Worm (Caenorhabditis elegans) whole organism, L4 larva: ENCODE results near the gene fkh-5.

Source experiments
- D1046.2 ChIP-seq: fragments of 200-800 bp; sonication (Bioruptor generic); IDR thresholded peaks from 2 replicates; pipeline ENCODE4 v1.3.6; 2022; ENCODE audit warnings: missing genetic modification characterization, missing compliant biosample characterization
- F44E2.7 ChIP-seq: fragments of 200-800 bp; sonication (Bioruptor generic); IDR thresholded peaks from 2 replicates; pipeline ENCODE4 v2.1.2; 2022; ENCODE audit warnings: missing genetic modification characterization, missing compliant biosample characterization
- F49E8.2 ChIP-seq: sonication (generic microtip); optimal IDR thresholded peaks from 2 replicates; lab custom pipeline; 2016; ENCODE audit warnings: missing compliant biosample characterization, mild to moderate bottlenecking, missing genetic modification characterization, borderline replicate concordance
- Y105C5A.15 ChIP-seq: fragments of 200-800 bp; sonication (Bioruptor generic); IDR thresholded peaks from 2 replicates; pipeline ENCODE4 v1.3.6; 2022; ENCODE audit warnings: missing genetic modification characterization, missing compliant biosample characterization
- Y48G9A.11 ChIP-seq: fragments of 200-800 bp; sonication (Bioruptor generic); IDR thresholded peaks from 2 replicates; pipeline ENCODE4 v1.3.6; 2022; ENCODE audit warnings: missing genetic modification reagents, missing genetic modification characterization, missing compliant biosample characterization
- Y5F2A.4 ChIP-seq: fragments of 200-800 bp; sonication (Bioruptor generic); optimal IDR thresholded peaks from 2 replicates; lab custom pipeline; 2018; ENCODE audit warnings: mild to moderate bottlenecking, missing genetic modification characterization, missing compliant biosample characterization
- Y75B8A.6 ChIP-seq: fragments of 200-800 bp; sonication (Bioruptor generic); IDR thresholded peaks from 2 replicates; pipeline ENCODE4 v1.3.6; 2022; ENCODE audit warnings: missing genetic modification reagents, missing genetic modification characterization, missing compliant biosample characterization
- ZK337.2 ChIP-seq: fragments of 200-800 bp; sonication (Bioruptor generic); IDR thresholded peaks from 2 replicates; pipeline ENCODE4 v1.3.6; 2022; ENCODE audit warnings: missing genetic modification reagents, missing genetic modification characterization, missing compliant biosample characterization
- ceh-28 ChIP-seq: fragments of 150-350 bp; optimal IDR thresholded peaks from 2 replicates; lab custom pipeline; 2014; ENCODE audit warnings: missing biosample characterization, missing genetic modification reagents, missing genetic modification characterization
- ceh-44 ChIP-seq: fragments of 200-800 bp; sonication (Bioruptor generic); IDR thresholded peaks from 2 replicates; pipeline ENCODE4 v1.3.6; 2022; ENCODE audit warnings: missing genetic modification reagents, missing genetic modification characterization, missing compliant biosample characterization
- ceh-62 ChIP-seq: sonication (generic microtip); optimal IDR thresholded peaks from 2 replicates; lab custom pipeline; 2017; ENCODE audit warnings: missing biosample characterization, missing genetic modification characterization
- ces-1 ChIP-seq: fragments of 150-350 bp; sonication (generic microtip); optimal IDR thresholded peaks from 4 replicates; lab custom pipeline; 2014; ENCODE audit warnings: missing biosample characterization, missing genetic modification reagents, missing genetic modification characterization
- cey-2 ChIP-seq: sonication (generic microtip); optimal IDR thresholded peaks from 3 replicates; lab custom pipeline; 2017; ENCODE audit warnings: missing genetic modification characterization, mild to moderate bottlenecking, missing compliant biosample characterization, antibody characterized with exemption, borderline replicate concordance; ENCODE audit not compliant: insufficient read depth
- ctbp-1 ChIP-seq: fragments of 200-800 bp; sonication (Bioruptor generic); IDR thresholded peaks from 2 replicates; pipeline ENCODE4 v1.3.6; 2022; ENCODE audit warnings: missing genetic modification reagents, missing genetic modification characterization, missing compliant biosample characterization
- daf-12 ChIP-seq: fragments of 150-350 bp; optimal IDR thresholded peaks from 2 replicates; lab custom pipeline; 2014; ENCODE audit warnings: missing biosample characterization, missing genetic modification reagents, missing genetic modification characterization
- dmd-6 ChIP-seq: fragments of 200-800 bp; sonication (Bioruptor generic); IDR thresholded peaks from 2 replicates; pipeline ENCODE4 v1.3.6; 2022; ENCODE audit warnings: missing genetic modification reagents, missing genetic modification characterization, missing compliant biosample characterization
- dmd-9 ChIP-seq: fragments of 200-800 bp; sonication (Bioruptor generic); IDR thresholded peaks from 2 replicates; pipeline ENCODE4 v1.3.6; 2022; ENCODE audit warnings: missing genetic modification reagents, missing genetic modification characterization, missing compliant biosample characterization
- dpl-1 ChIP-seq: fragments of 150-350 bp; optimal IDR thresholded peaks from 2 replicates; lab custom pipeline; 2014; ENCODE audit warnings: missing biosample characterization, missing genetic modification reagents, missing genetic modification characterization
- duxl-1 ChIP-seq: sonication (generic microtip); optimal IDR thresholded peaks from 2 replicates; lab custom pipeline; 2016; ENCODE audit warnings: mild to moderate bottlenecking, missing genetic modification characterization, moderate library complexity, missing compliant biosample characterization; ENCODE audit not compliant: poor library complexity
- egl-27 ChIP-seq: sonication (generic microtip); optimal IDR thresholded peaks from 3 replicates; lab custom pipeline; 2017; ENCODE audit warnings: missing biosample characterization, missing genetic modification reagents, missing genetic modification characterization
- egl-43 ChIP-seq: fragments of 200-800 bp; sonication (Bioruptor generic); IDR thresholded peaks from 2 replicates; pipeline ENCODE4 v1.3.6; 2022; ENCODE audit warnings: missing genetic modification reagents, missing genetic modification characterization, missing compliant biosample characterization
- fos-1 ChIP-seq: fragments of 150-350 bp; optimal IDR thresholded peaks from 2 replicates; lab custom pipeline; 2014; ENCODE audit warnings: missing biosample characterization, missing genetic modification characterization
- gei-8 ChIP-seq: fragments of 200-800 bp; sonication (Bioruptor generic); optimal IDR thresholded peaks from 2 replicates; lab custom pipeline; 2018; ENCODE audit warnings: mild to moderate bottlenecking, missing genetic modification characterization, missing compliant biosample characterization
- hif-1 ChIP-seq, 2 experiments: sonication (generic microtip); optimal IDR thresholded peaks; 2 replicates each; lab custom pipeline; 2016 to 2017; ENCODE audit warnings: missing compliant biosample characterization in 2 of 2, missing genetic modification characterization in 2 of 2, missing genetic modification reagents in 2 of 2, missing genotype in 2 of 2, mild to moderate bottlenecking in 1 of 2
- hmg-1.1 ChIP-seq: fragments of 200-800 bp; sonication (Bioruptor generic); IDR thresholded peaks from 2 replicates; pipeline ENCODE4 v1.3.6; 2022; ENCODE audit warnings: missing genetic modification reagents, missing genetic modification characterization, missing compliant biosample characterization
- jun-1 ChIP-seq: fragments of 150-350 bp; optimal IDR thresholded peaks from 2 replicates; lab custom pipeline; 2014; ENCODE audit warnings: missing biosample characterization, missing genetic modification reagents, missing genetic modification characterization
- lim-7 ChIP-seq: fragments of 200-800 bp; sonication (Bioruptor generic); IDR thresholded peaks from 2 replicates; pipeline ENCODE4 v1.3.6; 2022; ENCODE audit warnings: missing genetic modification characterization, missing compliant biosample characterization
- lin-13 ChIP-seq: fragments of 150-350 bp; optimal IDR thresholded peaks from 2 replicates; lab custom pipeline; 2014; ENCODE audit warnings: missing biosample characterization, missing genetic modification reagents, missing genetic modification characterization
- lir-3 ChIP-seq: sonication (generic microtip); optimal IDR thresholded peaks from 2 replicates; lab custom pipeline; 2016; ENCODE audit warnings: mild to moderate bottlenecking, missing genetic modification characterization, missing compliant biosample characterization
- lsy-2 ChIP-seq, 2 experiments: fragments of 150-350 bp in 1 of 2; sonication (generic microtip) in 1 of 2; optimal IDR thresholded peaks; 2 replicates each; lab custom pipeline; 2014 to 2017; ENCODE audit warnings: missing biosample characterization in 2 of 2, missing genetic modification characterization in 2 of 2
- madf-5 ChIP-seq, 2 experiments: fragments of 200-800 bp; sonication (Bioruptor generic); IDR thresholded peaks; 2 replicates each; pipeline ENCODE4 v1.3.6; 2022; ENCODE audit warnings: missing compliant biosample characterization in 2 of 2, missing genetic modification characterization in 2 of 2
- mes-2 ChIP-seq: sonication (generic microtip); optimal IDR thresholded peaks from 2 replicates; lab custom pipeline; 2016; ENCODE audit warnings: missing genotype, mild to moderate bottlenecking, missing genetic modification characterization, missing compliant biosample characterization; ENCODE audit not compliant: poor library complexity, severe bottlenecking
- mxl-2 ChIP-seq: fragments of 200-800 bp; sonication (Bioruptor generic); conservative IDR thresholded peaks from 2 replicates; pipeline ENCODE4 v1.3.6; 2022; ENCODE audit warnings: missing genetic modification reagents, missing genetic modification characterization, missing compliant biosample characterization
- mxl-3 ChIP-seq: fragments of 200-800 bp; sonication (Bioruptor generic); optimal IDR thresholded peaks from 2 replicates; lab custom pipeline; 2018; ENCODE audit warnings: mild to moderate bottlenecking, missing genetic modification characterization, missing compliant biosample characterization
- nhr-11 ChIP-seq: fragments of 150-350 bp; optimal IDR thresholded peaks from 2 replicates; lab custom pipeline; 2014; ENCODE audit warnings: missing biosample characterization, missing genetic modification characterization
- nhr-25 ChIP-seq: sonication (generic microtip); optimal IDR thresholded peaks from 2 replicates; lab custom pipeline; 2017; ENCODE audit warnings: missing genetic modification characterization, mild to moderate bottlenecking, missing compliant biosample characterization, antibody characterized with exemption, moderate library complexity, borderline replicate concordance; ENCODE audit not compliant: insufficient read depth
- nhr-28 ChIP-seq: fragments of 150-350 bp; optimal IDR thresholded peaks from 2 replicates; lab custom pipeline; 2014; ENCODE audit warnings: missing biosample characterization, missing genetic modification characterization
- nhr-42 ChIP-seq: fragments of 200-800 bp; sonication (Bioruptor generic); IDR thresholded peaks from 2 replicates; pipeline ENCODE4 v1.3.6; 2022; ENCODE audit warnings: missing genetic modification characterization, missing compliant biosample characterization
- nhr-6 ChIP-seq: fragments of 150-350 bp; optimal IDR thresholded peaks from 2 replicates; lab custom pipeline; 2014; ENCODE audit warnings: missing biosample characterization, missing genetic modification characterization
- nhr-76 ChIP-seq: fragments of 150-350 bp; optimal IDR thresholded peaks from 2 replicates; lab custom pipeline; 2014; ENCODE audit warnings: missing biosample characterization, missing genetic modification characterization
- nhr-77 ChIP-seq: fragments of 150-350 bp; optimal IDR thresholded peaks from 2 replicates; lab custom pipeline; 2014; ENCODE audit warnings: missing biosample characterization, missing genetic modification characterization
- php-3 ChIP-seq: fragments of 200-800 bp; sonication (Bioruptor generic); IDR thresholded peaks from 2 replicates; pipeline ENCODE4 v1.3.6; 2022; ENCODE audit warnings: missing genetic modification reagents, missing genetic modification characterization, missing compliant biosample characterization
- saeg-2 ChIP-seq: fragments of 200-800 bp; sonication (Bioruptor generic); IDR thresholded peaks from 2 replicates; pipeline ENCODE4 v1.3.6; 2022; ENCODE audit warnings: missing genetic modification reagents, missing genetic modification characterization, missing compliant biosample characterization
- set-16 ChIP-seq: fragments of 200-800 bp; sonication (Bioruptor generic); IDR thresholded peaks from 2 replicates; pipeline ENCODE4 v1.3.6; 2022; ENCODE audit warnings: missing genetic modification reagents, missing genetic modification characterization, missing compliant biosample characterization
- unc-39 ChIP-seq: sonication (generic microtip); optimal IDR thresholded peaks from 2 replicates; lab custom pipeline; 2017; ENCODE audit warnings: missing biosample characterization, missing genetic modification characterization
- unc-62 ChIP-seq, 3 experiments: fragments of 150-350 bp in 1 of 3; sonication (generic microtip); optimal IDR thresholded peaks in 2 of 3; peaks in 1 of 3; 1 replicate in 1 of 3; 2 replicates in 2 of 3; lab custom pipeline; 2014 to 2017; ENCODE audit warnings: missing biosample characterization in 3 of 3, missing genetic modification characterization in 3 of 3, missing genetic modification reagents in 3 of 3, missing genotype in 1 of 3
- zag-1 ChIP-seq: fragments of 150-350 bp; optimal IDR thresholded peaks from 2 replicates; lab custom pipeline; 2014; ENCODE audit warnings: missing biosample characterization, missing genetic modification characterization
- zfp-3 ChIP-seq: fragments of 200-800 bp; sonication (Bioruptor generic); conservative IDR thresholded peaks from 2 replicates; pipeline ENCODE4 v1.3.6; 2022; ENCODE audit warnings: missing genetic modification reagents, missing genetic modification characterization, missing compliant biosample characterization
- zip-11 ChIP-seq: fragments of 200-800 bp; sonication (Bioruptor generic); IDR thresholded peaks from 2 replicates; pipeline ENCODE4 v1.3.6; 2022; ENCODE audit warnings: missing genetic modification characterization, missing compliant biosample characterization
- ztf-11 ChIP-seq: fragments of 150-350 bp; optimal IDR thresholded peaks from 2 replicates; lab custom pipeline; 2014; ENCODE audit warnings: missing biosample characterization, missing genetic modification characterization
- ztf-7 ChIP-seq: fragments of 150-350 bp; optimal IDR thresholded peaks from 2 replicates; lab custom pipeline; 2014; ENCODE audit warnings: missing biosample characterization, missing genetic modification characterization

The fkh-5 gene

ce11 chrIII:4796039-4796438, 48.4 kb upstream of the fkh-5 start (continued):
- TF ChIP-seq hif-1 (tag; optimal IDR thresholded peaks at IDR 0.05; lab: Kevin White, UChicago) (peak in 1 of 2 experiments; percentile 64), lim-7 (GFP tag; lab: Robert Waterston, UW) (no peak), hmg-1.1 (GFP tag; lab: Robert Waterston, UW) (peak; percentile 81), madf-5 (GFP tag; IDR thresholded peaks at IDR 0.05; lab: Robert Waterston, UW) (no peak), duxl-1 (tag; lab: Kevin White, UChicago) (peak; percentile 48), lsy-2 (tag; optimal IDR thresholded peaks at IDR 0.05; lab: Kevin White, UChicago) (peak; percentile 57 to 80), lin-13 (GFP tag; lab: Kevin White, UChicago) (no peak), set-16 (GFP tag; lab: Robert Waterston, UW) (no peak), Y48G9A.11 (no peak), ceh-44 (GFP tag; lab: Robert Waterston, UW) (no peak), jun-1 (tag; lab: Kevin White, UChicago) (peak; percentile 79), php-3 (GFP tag; lab: Robert Waterston, UW) (no peak), mxl-3 (peak; percentile 85), nhr-11 (peak; percentile 13), ctbp-1 (GFP tag; lab: Robert Waterston, UW) (peak; percentile 25; the same call in 1 of the 2 replicates), dpl-1 (GFP tag; lab: Kevin White, UChicago) (peak; percentile 62), fos-1 (peak; percentile 77), mxl-2 (GFP tag; lab: Robert Waterston, UW) (no peak), Y75B8A.6 (no peak), D1046.2 (no peak), zip-11 (GFP tag; lab: Robert Waterston, UW) (no peak), cey-2 (peak; percentile 24), ces-1 (GFP tag; lab: Kevin White, UChicago) (no peak), unc-39 (no peak), nhr-28 (tag; lab: Kevin White, UChicago) (peak; percentile 79), dmd-6 (peak; percentile 62), zag-1 (no peak), nhr-25 (tag; lab: Kevin White, UChicago) (peak; percentile 37), ZK337.2 (GFP tag; lab: Robert Waterston, UW) (no peak), saeg-2 (GFP tag; lab: Robert Waterston, UW) (no peak), egl-43 (GFP tag; lab: Robert Waterston, UW) (no peak), dmd-9 (GFP tag; lab: Robert Waterston, UW) (no peak; the same call in 1 of the 2 replicates), ztf-11 (tag; lab: Kevin White, UChicago) (no peak), gei-8 (no peak), ceh-62 (tag; lab: Kevin White, UChicago) (no peak), Y105C5A.15 (GFP tag; lab: Robert Waterston, UW) (0 out of 2 replicates have a peak, but pooled peaks have one; percentile 6), ceh-28 (peak; percentile 6), F44E2.7 (GFP tag; lab: Robert Waterston, UW) (no peak), unc-62 (GFP tag; optimal IDR thresholded peaks at IDR 0.05 in 1 of 2; lab: Kevin White, UChicago) (peak in 1 of 2 experiments; percentile 98), unc-62 (tag; optimal IDR thresholded peaks at IDR 0.05; lab: Kevin White, UChicago) (no peak), nhr-76 (tag; lab: Kevin White, UChicago) (no peak), nhr-6 (peak; percentile 87), daf-12 (tag; lab: Kevin White, UChicago) (no peak), ztf-7 (tag; lab: Kevin White, UChicago) (peak; percentile 25), mes-2 (tag; lab: Kevin White, UChicago) (peak; percentile 85), lir-3 (tag; lab: Kevin White, UChicago) (no peak), zfp-3 (GFP tag; lab: Robert Waterston, UW) (no peak), Y5F2A.4 (GFP tag; lab: Kevin White, UChicago) (no peak), F49E8.2 (no peak), nhr-42 (GFP tag; lab: Robert Waterston, UW) (no peak), nhr-77 (tag; lab: Kevin White, UChicago) (peak; percentile 46), egl-27 (tag; lab: Kevin White, UChicago) (no peak)
